Fruit fly (Drosophila melanogaster): Measurements from ENCODE around the gene CG7564.

Gene CG7564

dm6 chr3L:17572090-17572489 lies 58.0 kb downstream of the CG7564 start:
- TF ChIP-seq Dfd (GFP tag; optimal IDR thresholded peaks at IDR 0.05) (peak; percentile 78), fru (GFP tag; optimal IDR thresholded peaks at IDR 0.05) (no peak)

- TF ChIP-seq h (GFP tag; optimal IDR thresholded peaks at IDR 0.05) (peak; percentile 35), HLH106 (tag; optimal IDR thresholded peaks at IDR 0.05) (no peak), Dif (GFP tag; optimal IDR thresholded peaks at IDR 0.05; ENCODE audit: partially characterized antibody) (peak; percentile 72), rgr (GFP tag; optimal IDR thresholded peaks at IDR 0.05) (no peak), fru (GFP tag; optimal IDR thresholded peaks at IDR 0.05) (peak; percentile 35), dl (GFP tag; optimal IDR thresholded peaks at IDR 0.05; ENCODE audit: insufficient read depth in 1 of 2, partially characterized antibody in 2 of 2) (peak; percentile 31 to 40), usp (GFP tag; optimal IDR thresholded peaks at IDR 0.05) (no peak)
Observed at dm6 chr3L:17573823-17574222, 59.7 kb downstream of the CG7564 start.
